Fruit fly (Drosophila melanogaster): Measurements from ENCODE around the gene CG43169.

Gene CG43169

DNA sequence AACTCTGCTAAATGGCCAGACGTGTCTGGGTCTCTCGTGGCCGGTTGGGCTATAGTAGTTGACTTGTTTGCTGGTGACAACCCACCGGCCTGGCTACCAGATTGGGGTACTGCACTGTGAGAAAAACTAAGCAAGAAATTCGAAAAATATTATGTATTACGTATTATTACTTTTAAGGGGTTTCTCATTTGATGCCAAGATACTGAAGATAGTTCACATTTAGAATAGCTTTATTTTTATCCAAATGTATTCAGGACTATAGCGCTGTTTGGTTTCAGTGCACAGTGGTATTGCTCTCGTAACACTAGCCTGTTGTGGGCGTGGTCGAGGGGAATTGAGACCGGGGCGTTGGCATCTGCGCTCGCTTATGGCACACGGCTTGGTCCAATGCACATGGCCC is 32.3 kb upstream of the CG43169 start:
- TF ChIP-seq CG15336 (GFP tag; IDR thresholded peaks at IDR 0.05), result peak; percentile 94
- TF ChIP-seq Eip75B (GFP tag; optimal IDR thresholded peaks at IDR 0.05), result peak; percentile 70
- peak; percentile 35 for TF ChIP-seq esn (GFP tag; optimal IDR thresholded peaks at IDR 0.05)
- TF ChIP-seq CG7368 (GFP tag; optimal IDR thresholded peaks at IDR 0.05), result peak; percentile 47
- no peak for TF ChIP-seq vri (GFP tag; optimal IDR thresholded peaks at IDR 0.05)
- TF ChIP-seq CG6854 (GFP tag; optimal IDR thresholded peaks at IDR 0.05), result no peak
- TF ChIP-seq Ets96B (tag; optimal IDR thresholded peaks at IDR 0.05), result peak; percentile 37
- TF ChIP-seq CG4318 (GFP tag; optimal IDR thresholded peaks at IDR 0.05), result peak; percentile 72
- TF ChIP-seq fkh (GFP tag; optimal IDR thresholded peaks at IDR 0.05), result no peak
- TF ChIP-seq CG1621 (tag; optimal IDR thresholded peaks at IDR 0.05), result peak; percentile 38
- peak; percentile 70 for TF ChIP-seq CG10631 (GFP tag; optimal IDR thresholded peaks at IDR 0.05)
- TF ChIP-seq Sox15 (GFP tag; optimal IDR thresholded peaks at IDR 0.05), result peak; percentile 37
- TF ChIP-seq svp (GFP tag), result no peak
- TF ChIP-seq fd59A (GFP tag; optimal IDR thresholded peaks at IDR 0.05), result peak; percentile 31
- no peak for TF ChIP-seq topi (GFP tag; optimal IDR thresholded peaks at IDR 0.05)
- TF ChIP-seq CG11294 (GFP tag; IDR thresholded peaks at IDR 0.05), result peak; percentile 71; the same call in 1 of the 2 replicates
- TF ChIP-seq lz (GFP tag; optimal IDR thresholded peaks at IDR 0.05), result peak; percentile 26
- TF ChIP-seq CG3032 (tag; optimal IDR thresholded peaks at IDR 0.05), result peak; percentile 50
- TF ChIP-seq CG8119 (GFP tag; IDR thresholded peaks at IDR 0.05), result peak; percentile 94
- peak; percentile 96 for TF ChIP-seq eg (GFP tag; IDR thresholded peaks at IDR 0.05)
- peak; percentile 63 for TF ChIP-seq Sox14 (GFP tag; optimal IDR thresholded peaks at IDR 0.05)
- peak; percentile 76 for TF ChIP-seq achi (GFP tag; optimal IDR thresholded peaks at IDR 0.05)
- TF ChIP-seq CG6808 (GFP tag; optimal IDR thresholded peaks at IDR 0.05), result peak; percentile 10
- TF ChIP-seq dac (GFP tag; optimal IDR thresholded peaks at IDR 0.05), result peak; percentile 80
- TF ChIP-seq CG8319 (GFP tag; optimal IDR thresholded peaks at IDR 0.05), result no peak
- peak; percentile 79 for TF ChIP-seq Gug (GFP tag; IDR thresholded peaks at IDR 0.05)
- peak; percentile 36 for TF ChIP-seq CG6792 (GFP tag; optimal IDR thresholded peaks at IDR 0.05)
- TF ChIP-seq spab (GFP tag; optimal IDR thresholded peaks at IDR 0.05), result peak; percentile 33
- peak; percentile 92 for TF ChIP-seq CG32006 (GFP tag; optimal IDR thresholded peaks at IDR 0.05)
- peak; percentile 51 for TF ChIP-seq CG10669 (GFP tag; optimal IDR thresholded peaks at IDR 0.05)
- TF ChIP-seq CG6163 (GFP tag; IDR thresholded peaks at IDR 0.05), result peak; percentile 90
- peak; percentile 9 for TF ChIP-seq cyc (GFP tag; optimal IDR thresholded peaks at IDR 0.05)
- TF ChIP-seq CG6276 (GFP tag; optimal IDR thresholded peaks at IDR 0.05), result peak; percentile 90
- peak; percentile 77 for TF ChIP-seq CG3919 (GFP tag; optimal IDR thresholded peaks at IDR 0.05)
- TF ChIP-seq Eip78C (GFP tag), result peak; percentile 93
- TF ChIP-seq OdsH (GFP tag; optimal IDR thresholded peaks at IDR 0.05), result peak; percentile 74
- TF ChIP-seq CG8632 (GFP tag; optimal IDR thresholded peaks at IDR 0.05), result peak; percentile 44
- TF ChIP-seq dsx (GFP tag; optimal IDR thresholded peaks at IDR 0.05; ENCODE audit: poor library complexity, severe bottlenecking), result peak; percentile 16
- no peak for TF ChIP-seq Ets21C (GFP tag; optimal IDR thresholded peaks at IDR 0.05)
- no peak for TF ChIP-seq Sox102F (GFP tag; optimal IDR thresholded peaks at IDR 0.05)
- TF ChIP-seq Met (GFP tag; optimal IDR thresholded peaks at IDR 0.05), result peak; percentile 16
- peak; percentile 28 to 66 for TF ChIP-seq salr (GFP tag; optimal IDR thresholded peaks at IDR 0.05)
- TF ChIP-seq fd85E (GFP tag; optimal IDR thresholded peaks at IDR 0.05), result no peak
- TF ChIP-seq CG34406 (GFP tag; optimal IDR thresholded peaks at IDR 0.05), result peak; percentile 43
- peak; percentile 95 for TF ChIP-seq Hr4 (GFP tag; optimal IDR thresholded peaks at IDR 0.05)
- peak; percentile 56 for TF ChIP-seq CG11762 (GFP tag; optimal IDR thresholded peaks at IDR 0.05; ENCODE audit: insufficient read depth)
- peak; percentile 55 for TF ChIP-seq CG16779 (tag; optimal IDR thresholded peaks at IDR 0.05)
- peak; percentile 77 for TF ChIP-seq net (GFP tag; optimal IDR thresholded peaks at IDR 0.05)
- peak; percentile 30 for TF ChIP-seq Hr39 (GFP tag; optimal IDR thresholded peaks at IDR 0.05)
- TF ChIP-seq ss (GFP tag; optimal IDR thresholded peaks at IDR 0.05), result peak in 1 of 2 experiments; percentile 37
- peak; percentile 53 for TF ChIP-seq Hr38 (GFP tag; optimal IDR thresholded peaks at IDR 0.05)
- peak; percentile 2 for TF ChIP-seq CG11902 (GFP tag; optimal IDR thresholded peaks at IDR 0.05)
